Fruit fly (Drosophila melanogaster): ENCODE data around the gene Ace.

Ace gene

DNA sequence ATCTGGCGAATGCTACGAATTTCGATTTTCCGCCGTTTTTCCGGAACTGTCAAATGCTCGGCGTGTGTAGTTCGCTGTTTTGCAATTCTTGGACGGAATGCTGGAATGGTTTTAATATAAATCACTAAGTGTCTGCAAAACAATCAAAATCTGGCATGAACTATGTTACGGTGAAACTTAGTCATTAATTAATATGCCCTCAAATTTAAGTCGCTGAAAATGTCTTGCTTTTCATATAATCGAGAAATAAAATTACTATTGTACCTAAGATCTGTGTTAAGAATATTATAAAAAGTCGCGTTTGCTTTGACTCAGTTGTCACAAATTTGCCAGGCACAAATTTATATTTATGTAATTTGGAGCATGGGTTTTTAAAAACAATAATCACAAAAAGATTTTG lies 68.0 kb downstream of the Ace start, which contains the start of gene CG8141:
Gene CG8141, plus strand, starts transcription at position 301 of the 400 bp plus-strand sequence.
- no peak for TF ChIP-seq noc (tag; optimal IDR thresholded peaks at IDR 0.05)

DNA sequence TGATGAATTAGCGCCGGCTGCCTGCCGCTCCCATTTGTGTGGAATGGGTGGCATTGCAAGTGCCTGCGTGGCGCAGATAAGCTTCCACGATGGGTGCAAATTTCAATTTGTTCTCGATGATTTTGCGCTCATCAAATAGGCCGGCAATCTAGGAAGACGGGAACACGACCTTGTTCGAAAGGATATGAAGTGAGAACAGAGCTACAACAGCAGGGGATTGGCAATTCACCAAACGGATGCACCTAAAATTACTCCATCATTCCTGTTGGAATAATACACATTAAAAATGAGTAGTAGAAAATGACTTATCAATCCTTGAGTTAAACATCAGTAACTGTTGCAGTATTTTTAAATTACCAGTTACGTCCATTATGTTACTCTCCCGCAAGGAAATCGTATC lies 71.1 kb downstream of the Ace start, which contains the start of gene CG14380:
Gene CG14380, plus strand, starts transcription at position 301 of the 400 bp plus-strand sequence.
- no peak for TF ChIP-seq noc (tag; optimal IDR thresholded peaks at IDR 0.05)

DNA sequence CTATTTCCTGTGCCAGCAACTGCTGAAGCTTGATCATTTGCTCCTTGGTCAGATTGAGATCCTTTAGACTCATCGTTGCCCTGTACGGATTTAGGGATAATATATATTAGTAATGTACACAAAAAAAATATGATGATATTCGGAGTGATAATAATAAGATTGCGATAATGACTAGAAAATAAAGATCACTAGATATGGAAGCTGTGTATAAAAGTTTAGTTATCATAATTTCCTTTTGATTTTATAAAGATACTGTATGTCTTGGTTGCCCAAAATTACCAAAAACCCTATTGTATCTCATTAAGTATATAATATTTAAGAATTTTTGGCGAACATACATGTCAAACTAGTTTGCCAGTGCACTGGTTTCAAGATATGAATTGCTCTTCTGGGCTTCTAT lies 72.9 kb downstream of the Ace start, which contains the start of gene CG8508:
Gene CG8508, minus strand, starts transcription at position 101 of the 400 bp plus-strand sequence.
- no peak for TF ChIP-seq noc (tag; optimal IDR thresholded peaks at IDR 0.05)

DNA sequence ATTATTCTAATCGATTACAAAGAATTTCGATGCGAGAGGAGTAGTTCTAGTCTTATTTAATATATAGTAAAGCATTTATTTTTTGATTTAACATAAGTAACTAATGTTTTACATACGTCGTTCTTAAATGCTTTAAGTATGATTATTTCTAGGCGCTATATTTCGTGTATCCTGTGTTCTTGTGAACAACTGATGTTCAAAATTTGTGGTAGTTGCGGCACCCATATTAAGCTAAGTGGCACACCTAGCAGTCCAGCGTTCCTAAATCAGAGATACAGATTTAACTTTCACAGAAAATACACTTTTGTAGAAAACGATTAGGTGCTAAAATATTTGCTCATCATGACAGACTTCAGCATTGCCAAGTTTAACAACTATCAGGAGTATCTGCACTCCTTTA lies 78.3 kb downstream of the Ace start, which contains the start of gene CG8138:
Gene CG8138, plus strand, starts transcription at position 301 of the 400 bp plus-strand sequence.
- no peak for TF ChIP-seq noc (tag; optimal IDR thresholded peaks at IDR 0.05)
